Worm (Caenorhabditis elegans): ENCODE data around the gene hrg-7.

- TF ChIP-seq pha-4 (GFP tag; IDR thresholded peaks at IDR 0.05) = no peak
- TF ChIP-seq pha-4 (tag; optimal IDR thresholded peaks at IDR 0.05) = no peak
- no peak for TF ChIP-seq ceh-28 (tag; optimal IDR thresholded peaks at IDR 0.05)
- no peak for TF ChIP-seq dve-1 (tag; optimal IDR thresholded peaks at IDR 0.05; ENCODE audit: insufficient read depth)
- no peak for TF ChIP-seq daf-8 (GFP tag; IDR thresholded peaks at IDR 0.05)
- no peak for TF ChIP-seq tra-1 (GFP tag; IDR thresholded peaks at IDR 0.05)
- no peak for TF ChIP-seq lin-13 (GFP tag; optimal IDR thresholded peaks at IDR 0.05)
- TF ChIP-seq spr-1 (tag; optimal IDR thresholded peaks at IDR 0.05) = no peak
- no peak for TF ChIP-seq nhr-48 (tag; optimal IDR thresholded peaks at IDR 0.05)
Measured at ce11 chrV:12773222-12773621, 31.4 kb downstream of the hrg-7 start, which contains the start of gene ZC455.1.

Data from whole organism, L4 larva.